Worm (Caenorhabditis elegans) whole organism, L1 larva: Measurements from ENCODE around the gene fbxc-48.

ENCODE experiments used
- C04F5.9 ChIP-seq: sonication (generic microtip); optimal IDR thresholded peaks from 2 replicates; lab custom pipeline; 2016; ENCODE audit warnings: missing genetic modification characterization, missing compliant biosample characterization
- C34B4.2 ChIP-seq: sonication (generic microtip); optimal IDR thresholded peaks from 2 replicates; lab custom pipeline; 2017; ENCODE audit warnings: mild to moderate bottlenecking, missing genetic modification characterization, missing compliant biosample characterization
- Y116A8C.19 ChIP-seq: sonication (generic microtip); optimal IDR thresholded peaks from 2 replicates; lab custom pipeline; 2016; ENCODE audit warnings: missing compliant biosample characterization, missing genetic modification characterization, borderline replicate concordance
- aha-1 ChIP-seq: fragments of 150-350 bp; optimal IDR thresholded peaks from 2 replicates; lab custom pipeline; 2014; ENCODE audit warnings: missing biosample characterization, missing genetic modification characterization
- alr-1 ChIP-seq: fragments of 200-800 bp; sonication (Bioruptor generic); optimal IDR thresholded peaks from 2 replicates; lab custom pipeline; 2018; ENCODE audit warnings: borderline replicate concordance, mild to moderate bottlenecking, missing genetic modification characterization, missing compliant biosample characterization
- ama-1 ChIP-seq: fragments of 150-350 bp; optimal IDR thresholded peaks from 2 replicates; lab custom pipeline; 2014
- blmp-1 ChIP-seq: fragments of 150-350 bp; optimal IDR thresholded peaks from 2 replicates; lab custom pipeline; 2014; ENCODE audit warnings: missing biosample characterization, missing genetic modification characterization
- ceh-82 ChIP-seq, 3 experiments: fragments of 150-350 bp in 1 of 3; sonication (generic microtip) in 2 of 3; optimal IDR thresholded peaks; 2 replicates each; lab custom pipeline; 2014 to 2017; ENCODE audit warnings: missing biosample characterization in 3 of 3, missing genetic modification characterization in 3 of 3
- dpl-1 ChIP-seq, 3 experiments: fragments of 150-350 bp in 2 of 3; sonication (generic microtip) in 1 of 3; optimal IDR thresholded peaks; 2 replicates each; lab custom pipeline; 2014 to 2017; ENCODE audit warnings: missing biosample characterization in 3 of 3, missing genetic modification characterization in 3 of 3, missing genetic modification reagents in 3 of 3
- dsc-1 ChIP-seq: sonication (generic microtip); optimal IDR thresholded peaks from 2 replicates; lab custom pipeline; 2016; ENCODE audit warnings: mild to moderate bottlenecking, missing genetic modification characterization, missing compliant biosample characterization
- efl-1 ChIP-seq, 4 experiments: fragments of 150-350 bp; optimal IDR thresholded peaks in 3 of 4; peaks in 1 of 4; 1 replicate in 1 of 4; 2 replicates in 3 of 4; lab custom pipeline; 2014; ENCODE audit warnings: missing biosample characterization in 2 of 4, missing genetic modification characterization in 2 of 4, missing genetic modification reagents in 2 of 4
- egl-13 ChIP-seq: sonication (generic microtip); optimal IDR thresholded peaks from 2 replicates; lab custom pipeline; 2016; ENCODE audit warnings: missing genotype, missing genetic modification reagents, missing genetic modification characterization, missing compliant biosample characterization
- egl-27 ChIP-seq, 2 experiments: fragments of 150-350 bp in 1 of 2; sonication (generic microtip); optimal IDR thresholded peaks; 3 replicates each; lab custom pipeline; 2017 to 2018; ENCODE audit warnings: missing biosample characterization in 2 of 2, missing genetic modification characterization in 2 of 2, missing genetic modification reagents in 2 of 2
- ets-5 ChIP-seq: fragments of 200-800 bp; sonication (Bioruptor generic); IDR thresholded peaks from 2 replicates; pipeline ENCODE4 v1.3.6; 2022; ENCODE audit warnings: missing genetic modification characterization, missing compliant biosample characterization
- fkh-10 ChIP-seq: sonication (generic microtip); optimal IDR thresholded peaks from 2 replicates; lab custom pipeline; 2017; ENCODE audit warnings: missing biosample characterization, missing genetic modification reagents, missing genetic modification characterization
- hlh-4 ChIP-seq: sonication (generic microtip); optimal IDR thresholded peaks from 2 replicates; lab custom pipeline; 2016; ENCODE audit warnings: mild to moderate bottlenecking, missing genetic modification characterization, missing compliant biosample characterization
- hpl-2 ChIP-seq: fragments of 150-350 bp; optimal IDR thresholded peaks from 2 replicates; lab custom pipeline; 2014; ENCODE audit warnings: missing biosample characterization, missing genetic modification reagents, missing genetic modification characterization
- jun-1 ChIP-seq: fragments of 150-350 bp; optimal IDR thresholded peaks from 2 replicates; lab custom pipeline; 2014; ENCODE audit warnings: missing biosample characterization, missing genetic modification reagents, missing genetic modification characterization
- lin-35 ChIP-seq, 2 experiments: fragments of 150-350 bp; optimal IDR thresholded peaks; 2 replicates each; lab custom pipeline; 2014; ENCODE audit warnings: missing biosample characterization in 2 of 2, missing genetic modification characterization in 2 of 2, missing genetic modification reagents in 2 of 2
- lir-3 ChIP-seq: sonication (generic microtip); optimal IDR thresholded peaks from 2 replicates; lab custom pipeline; 2016; ENCODE audit warnings: mild to moderate bottlenecking, missing genetic modification characterization, moderate library complexity, missing compliant biosample characterization; ENCODE audit not compliant: poor library complexity
- lsy-2 ChIP-seq, 2 experiments: fragments of 150-350 bp; optimal IDR thresholded peaks; 2 replicates each; lab custom pipeline; 2014; ENCODE audit warnings: missing biosample characterization in 2 of 2, missing genetic modification characterization in 2 of 2
- mef-2 ChIP-seq: fragments of 150-350 bp; optimal IDR thresholded peaks from 2 replicates; lab custom pipeline; 2014; ENCODE audit warnings: missing biosample characterization, missing genetic modification characterization
- nhr-12 ChIP-seq: sonication (generic microtip); optimal IDR thresholded peaks from 2 replicates; lab custom pipeline; 2017; ENCODE audit warnings: missing biosample characterization, missing genetic modification characterization
- nhr-71 ChIP-seq: sonication (generic microtip); optimal IDR thresholded peaks from 2 replicates; lab custom pipeline; 2016; ENCODE audit warnings: mild to moderate bottlenecking, missing genetic modification characterization, moderate library complexity, missing compliant biosample characterization
- nhr-77 ChIP-seq: fragments of 150-350 bp; optimal IDR thresholded peaks from 2 replicates; lab custom pipeline; 2014; ENCODE audit warnings: missing biosample characterization, missing genetic modification characterization
- nhr-85 ChIP-seq: sonication (generic microtip); peaks from one replicate; lab custom pipeline; 2016; ENCODE audit warnings: missing genetic modification characterization, inconsistent platforms, missing compliant biosample characterization
- pag-3 ChIP-seq: sonication (generic microtip); optimal IDR thresholded peaks from 2 replicates; lab custom pipeline; 2017; ENCODE audit warnings: missing genetic modification characterization, mild to moderate bottlenecking, missing compliant biosample characterization, antibody characterized with exemption, borderline replicate concordance; ENCODE audit not compliant: insufficient read depth
- pax-3 ChIP-seq: fragments of 200-800 bp; sonication (Bioruptor generic); optimal IDR thresholded peaks from 2 replicates; lab custom pipeline; 2018; ENCODE audit warnings: mild to moderate bottlenecking, missing genetic modification characterization, moderate library complexity, missing compliant biosample characterization
- skn-1 ChIP-seq: fragments of 150-350 bp; optimal IDR thresholded peaks from 2 replicates; lab custom pipeline; 2014; ENCODE audit warnings: missing biosample characterization, missing genetic modification characterization
- snu-23 ChIP-seq: sonication (generic microtip); optimal IDR thresholded peaks from 2 replicates; lab custom pipeline; 2016; ENCODE audit warnings: missing genetic modification characterization, missing compliant biosample characterization
- sox-4 ChIP-seq: sonication (generic microtip); optimal IDR thresholded peaks from 2 replicates; lab custom pipeline; 2016; ENCODE audit warnings: missing genetic modification characterization, missing compliant biosample characterization
- sptf-1 ChIP-seq: fragments of 150-350 bp; optimal IDR thresholded peaks from 2 replicates; lab custom pipeline; 2014; ENCODE audit warnings: missing biosample characterization, missing genetic modification characterization
- unc-62 ChIP-seq: fragments of 150-350 bp; optimal IDR thresholded peaks from 2 replicates; lab custom pipeline; 2014; ENCODE audit warnings: missing biosample characterization, missing genetic modification reagents, missing genetic modification characterization
- unc-86 ChIP-seq: sonication (generic microtip); optimal IDR thresholded peaks from 2 replicates; lab custom pipeline; 2016; ENCODE audit warnings: missing genetic modification characterization, missing compliant biosample characterization
- vab-15 ChIP-seq: sonication (generic microtip); optimal IDR thresholded peaks from 2 replicates; lab custom pipeline; 2017; ENCODE audit warnings: missing genotype, mild to moderate bottlenecking, missing genetic modification characterization, missing compliant biosample characterization
- xbp-1 ChIP-seq: sonication (generic microtip); optimal IDR thresholded peaks from 2 replicates; lab custom pipeline; 2016; ENCODE audit warnings: missing genetic modification characterization, missing compliant biosample characterization
- ztf-11 ChIP-seq, 2 experiments: sonication (generic microtip); optimal IDR thresholded peaks; 2 replicates each; lab custom pipeline; 2016 to 2017; ENCODE audit warnings: missing genetic modification characterization in 2 of 2, missing biosample characterization in 1 of 2, missing compliant biosample characterization in 1 of 2
- ztf-4 ChIP-seq: fragments of 150-350 bp; optimal IDR thresholded peaks from 2 replicates; lab custom pipeline; 2014; ENCODE audit warnings: missing biosample characterization, missing genetic modification characterization

fbxc-48 gene

DNA sequence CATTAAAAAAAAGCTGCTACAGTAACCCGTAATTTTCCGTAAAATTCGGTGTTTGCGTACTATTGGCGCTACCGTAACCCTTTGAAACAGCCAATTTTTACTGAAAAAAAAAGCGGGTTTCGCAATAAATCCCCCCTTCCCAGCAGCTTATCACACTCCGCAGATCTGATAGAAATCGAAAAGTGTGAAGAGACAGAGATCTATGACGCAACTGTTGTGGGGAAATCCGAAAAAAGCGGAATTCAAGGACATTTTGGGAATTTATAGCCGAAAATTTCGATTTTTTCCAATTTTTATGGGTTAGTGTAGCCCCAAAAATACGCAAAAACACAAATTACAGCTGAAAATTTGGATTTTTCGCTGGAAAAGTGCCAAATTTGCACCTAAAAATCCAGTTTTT is 18.8 kb downstream of the fbxc-48 start:
- TF ChIP-seq blmp-1 (tag; lab: Kevin White, UChicago), result peak; percentile 78
- no peak for TF ChIP-seq unc-86 (tag; lab: Kevin White, UChicago)

DNA sequence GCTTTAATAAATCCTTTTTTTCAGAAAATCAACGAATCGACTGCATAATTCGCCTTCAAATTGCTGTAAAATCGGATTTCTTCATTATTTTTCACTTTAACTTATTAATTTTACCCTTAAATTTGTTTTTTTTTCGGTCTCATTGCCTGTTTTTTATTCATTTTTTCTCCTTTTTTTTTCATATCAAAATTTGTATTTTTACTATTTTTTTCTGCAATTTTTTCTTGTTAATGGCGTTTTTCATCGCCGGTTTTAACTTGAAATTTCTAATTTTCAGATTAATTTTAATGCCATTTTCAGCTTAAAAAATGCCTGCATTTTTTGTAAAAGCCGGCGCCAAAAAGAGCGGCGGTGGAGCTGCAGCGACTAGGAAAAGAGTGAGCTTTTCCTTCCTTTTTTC is 31.6 kb downstream of the fbxc-48 start, which contains the start of gene T02H6.1:
Gene T02H6.1 (plus strand): TSS at position 301 of the 400 bp plus-strand sequence.
- TF ChIP-seq ztf-11 (tag; optimal IDR thresholded peaks at IDR 0.05; lab: Kevin White, UChicago) (no peak), aha-1 (tag; lab: Kevin White, UChicago) (no peak), pax-3 (tag; lab: Kevin White, UChicago) (no peak), dsc-1 (tag; lab: Kevin White, UChicago) (no peak), Y116A8C.19 (tag; lab: Kevin White, UChicago) (no peak), unc-62 (GFP tag; lab: Kevin White, UChicago) (no peak), nhr-71 (tag; lab: Kevin White, UChicago) (no peak), egl-27 (tag; optimal IDR thresholded peaks at IDR 0.05; lab: Kevin White, UChicago) (no peak), ama-1 (lab: Kevin White, UChicago) (no peak), sox-4 (tag; lab: Kevin White, UChicago) (no peak), sptf-1 (no peak), lir-3 (no peak), jun-1 (no peak)

DNA sequence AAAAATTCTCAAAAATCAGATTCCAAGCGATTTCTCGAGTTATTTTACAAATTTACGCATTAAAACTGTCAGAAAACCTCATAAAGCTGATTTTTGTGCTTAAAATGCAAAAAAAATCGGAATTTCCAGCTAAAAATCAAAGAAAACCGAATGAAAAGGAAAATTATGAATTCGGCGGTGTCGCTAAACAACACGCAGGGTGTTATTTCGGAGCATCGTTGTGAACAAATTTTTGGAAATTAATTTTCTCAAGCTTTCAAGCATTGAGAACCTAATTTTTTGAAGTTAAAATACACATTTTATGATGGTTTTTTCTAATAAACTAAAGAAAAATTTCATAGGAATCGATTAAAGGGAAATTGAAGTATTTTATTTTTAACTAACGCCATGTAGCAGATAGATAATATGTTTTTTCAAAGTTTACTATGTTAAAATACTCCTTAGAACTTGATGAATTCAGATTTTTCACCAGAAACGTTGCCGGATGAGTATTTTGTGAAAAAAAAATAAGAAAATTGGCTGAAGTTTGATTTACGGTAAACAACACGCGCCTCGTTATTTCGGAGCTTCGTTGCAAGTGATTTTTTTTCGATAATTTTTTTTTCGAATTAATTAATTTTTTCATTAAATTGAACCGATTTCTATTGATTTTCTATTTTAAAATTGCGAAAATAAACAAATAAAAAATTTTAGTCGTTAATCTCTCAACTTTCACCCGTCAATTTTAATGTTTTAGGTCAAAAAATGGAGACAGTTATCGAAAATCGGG is 39.2 kb downstream of the fbxc-48 start, which contains the start of gene thoc-1:
Gene thoc-1 (plus strand): TSS at position 737 of the 769 bp plus-strand sequence.
- TF ChIP-seq C04F5.9 (tag; lab: Kevin White, UChicago) (no peak), dpl-1 (GFP tag; optimal IDR thresholded peaks at IDR 0.05; lab: Kevin White, UChicago) (peak in 1 of 3 experiments; percentile 6), Y116A8C.19 (tag; lab: Kevin White, UChicago) (no peak), vab-15 (tag; lab: Kevin White, UChicago) (no peak), alr-1 (tag; lab: Kevin White, UChicago) (no peak), xbp-1 (tag; lab: Kevin White, UChicago) (peak; percentile 10), skn-1 (no peak), C34B4.2 (tag; lab: Kevin White, UChicago) (no peak), lsy-2 (tag; optimal IDR thresholded peaks at IDR 0.05; lab: Kevin White, UChicago) (peak in 1 of 2 experiments; percentile 30), blmp-1 (tag; lab: Kevin White, UChicago) (peak; percentile 23), efl-1 (optimal IDR thresholded peaks at IDR 0.05; lab: Kevin White, UChicago) (peak in 1 of 2 experiments; percentile 33), efl-1 (GFP tag; optimal IDR thresholded peaks at IDR 0.05 in 1 of 2; lab: Kevin White, UChicago) (peak in 1 of 2 experiments; percentile 72), snu-23 (GFP tag; lab: Kevin White, UChicago) (peak; percentile 7), lin-35 (GFP tag; optimal IDR thresholded peaks at IDR 0.05; lab: Kevin White, UChicago) (peak in 1 of 2 experiments; percentile 11), egl-13 (tag; lab: Kevin White, UChicago) (no peak)

DNA sequence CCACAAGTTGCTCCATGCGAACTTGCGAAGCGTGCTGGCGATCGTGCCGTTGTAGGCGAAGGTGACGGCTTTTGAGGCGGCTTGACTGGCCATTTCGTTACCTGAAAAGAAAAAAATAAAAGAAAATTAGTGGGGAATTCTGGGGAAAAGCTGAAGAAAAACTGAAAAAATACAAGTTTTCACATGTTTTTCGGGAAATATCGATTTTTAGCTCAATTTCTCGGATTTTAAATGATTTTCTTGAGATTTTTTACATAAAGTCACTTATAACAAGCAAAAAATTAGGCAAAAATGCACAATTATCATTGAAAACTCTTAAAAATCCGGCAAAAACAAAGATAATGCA is 39.7 kb downstream of the fbxc-48 start, which contains the start of gene T02H6.11:
Gene T02H6.11 (minus strand): TSS at position 101 of the 346 bp plus-strand sequence.
- TF ChIP-seq nhr-71 (tag; lab: Kevin White, UChicago), result no peak
- no peak for TF ChIP-seq nhr-12
- no peak for TF ChIP-seq dpl-1 (GFP tag; optimal IDR thresholded peaks at IDR 0.05; lab: Kevin White, UChicago)
- TF ChIP-seq ceh-82 (tag; optimal IDR thresholded peaks at IDR 0.05; lab: Kevin White, UChicago), result no peak
- TF ChIP-seq mef-2 (tag; lab: Kevin White, UChicago), result no peak
- TF ChIP-seq nhr-77 (tag; lab: Kevin White, UChicago), result no peak
- TF ChIP-seq ets-5 (GFP tag; lab: Robert Waterston, UW), result no peak
- no peak for TF ChIP-seq pag-3 (tag; lab: Kevin White, UChicago)
- TF ChIP-seq C34B4.2 (tag; lab: Kevin White, UChicago), result no peak
- TF ChIP-seq hlh-4 (tag; lab: Kevin White, UChicago), result no peak
- no peak for TF ChIP-seq lin-35 (GFP tag; optimal IDR thresholded peaks at IDR 0.05; lab: Kevin White, UChicago)
- no peak for TF ChIP-seq ztf-4 (tag; lab: Kevin White, UChicago)
- TF ChIP-seq fkh-10 (GFP tag; lab: Kevin White, UChicago), result no peak
- no peak for TF ChIP-seq hpl-2 (GFP tag; lab: Kevin White, UChicago)
- TF ChIP-seq nhr-85, result no peak
- TF ChIP-seq ztf-11 (tag; optimal IDR thresholded peaks at IDR 0.05; lab: Kevin White, UChicago), result no peak
- no peak for TF ChIP-seq aha-1 (tag; lab: Kevin White, UChicago)
- TF ChIP-seq egl-13 (tag; lab: Kevin White, UChicago), result no peak
